Worm (Caenorhabditis elegans) whole organism, early embryonic: ENCODE results near the gene xol-1.

Experiments used
- B0310.2 ChIP-seq: sonication (generic microtip); optimal IDR thresholded peaks from 2 replicates; lab custom pipeline; 2016; ENCODE audit warnings: mild to moderate bottlenecking, missing genetic modification characterization, missing compliant biosample characterization
- F13C5.2 ChIP-seq: sonication (generic microtip); optimal IDR thresholded peaks from 2 replicates; lab custom pipeline; 2017; ENCODE audit warnings: mild to moderate bottlenecking, missing genetic modification characterization, inconsistent platforms, missing compliant biosample characterization
- aly-1 ChIP-seq: sonication (generic microtip); optimal IDR thresholded peaks from 2 replicates; lab custom pipeline; 2016; ENCODE audit warnings: missing genetic modification characterization, missing compliant biosample characterization
- ama-1 ChIP-seq: fragments of 150-350 bp; optimal IDR thresholded peaks from 2 replicates; lab custom pipeline; 2014
- ceh-13 ChIP-seq: fragments of 200-800 bp; sonication (Bioruptor generic); optimal IDR thresholded peaks from 2 replicates; lab custom pipeline; 2018; ENCODE audit warnings: mild to moderate bottlenecking, missing genetic modification characterization, missing compliant biosample characterization
- ceh-36 ChIP-seq: sonication (generic microtip); optimal IDR thresholded peaks from 2 replicates; lab custom pipeline; 2016; ENCODE audit warnings: missing genetic modification characterization, inconsistent platforms, missing compliant biosample characterization
- flt-1 ChIP-seq: fragments of 200-800 bp; sonication (Bioruptor generic); IDR thresholded peaks from 2 replicates; pipeline ENCODE4 v1.3.6; 2022; ENCODE audit warnings: missing genetic modification characterization, missing compliant biosample characterization
- hmg-4 ChIP-seq: fragments of 200-800 bp; sonication (Bioruptor generic); optimal IDR thresholded peaks from 2 replicates; lab custom pipeline; 2018; ENCODE audit warnings: mild to moderate bottlenecking, missing genetic modification characterization, missing compliant biosample characterization
- hnd-1 ChIP-seq: sonication (generic microtip); optimal IDR thresholded peaks from 2 replicates; lab custom pipeline; 2016; ENCODE audit warnings: missing genetic modification characterization, missing compliant biosample characterization
- pes-1 ChIP-seq: fragments of 200-800 bp; sonication (Bioruptor generic); IDR thresholded peaks from 2 replicates; pipeline ENCODE4 v1.3.6; 2022; ENCODE audit warnings: missing genetic modification reagents, missing genetic modification characterization, missing compliant biosample characterization
- scrt-1 ChIP-seq: fragments of 200-800 bp; sonication (Bioruptor generic); IDR thresholded peaks from 2 replicates; pipeline ENCODE4 v1.3.6; 2022; ENCODE audit warnings: missing genetic modification characterization, missing compliant biosample characterization
- sea-1 ChIP-seq: fragments of 200-800 bp; sonication (Bioruptor generic); conservative IDR thresholded peaks from 2 replicates; pipeline ENCODE4 v1.3.6; 2022; ENCODE audit warnings: missing genetic modification characterization, missing compliant biosample characterization
- tbx-11 ChIP-seq: fragments of 200-800 bp; sonication (Bioruptor generic); IDR thresholded peaks from 2 replicates; pipeline ENCODE4 v1.3.6; 2022; ENCODE audit warnings: missing genetic modification characterization, missing compliant biosample characterization
- tra-4 ChIP-seq: sonication (generic microtip); optimal IDR thresholded peaks from 2 replicates; lab custom pipeline; 2017; ENCODE audit warnings: missing genetic modification characterization, missing compliant biosample characterization

DNA sequence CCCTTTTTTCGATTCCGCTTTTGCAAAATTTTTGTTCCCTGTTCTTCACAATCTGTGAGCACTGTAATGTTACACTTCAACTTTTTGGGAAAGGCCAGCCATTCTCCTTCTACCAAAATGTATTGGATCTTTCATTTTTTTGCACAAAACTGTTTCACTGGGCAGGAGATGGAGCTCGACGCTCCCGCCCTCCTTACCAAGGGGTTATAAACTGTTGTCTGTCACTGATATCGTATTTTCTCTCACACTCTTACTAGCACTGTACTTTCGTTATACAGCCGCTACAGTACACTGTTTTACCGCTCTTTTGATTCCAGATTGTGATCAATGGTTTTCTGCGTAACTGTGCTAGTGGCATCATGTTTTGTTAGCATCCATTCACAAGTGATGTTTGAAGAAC, 36.6 kb downstream of the xol-1 start, which contains the start of gene C46F2.1:
- TF ChIP-seq ama-1 (lab: Kevin White, UChicago), result no peak
- no peak for TF ChIP-seq ceh-36 (tag; lab: Kevin White, UChicago)
- no peak for TF ChIP-seq F13C5.2 (tag; lab: Kevin White, UChicago)
- TF ChIP-seq flt-1, result no peak
- no peak for TF ChIP-seq tbx-11 (GFP tag; lab: Robert Waterston, UW)
- TF ChIP-seq ceh-13 (GFP tag; lab: Kevin White, UChicago), result no peak
- no peak for TF ChIP-seq aly-1
- no peak for TF ChIP-seq pes-1 (GFP tag; lab: Robert Waterston, UW)
- no peak for TF ChIP-seq hmg-4 (GFP tag; lab: Kevin White, UChicago)
- no peak for TF ChIP-seq hnd-1 (tag; lab: Kevin White, UChicago)
- TF ChIP-seq tra-4 (tag; lab: Kevin White, UChicago), result no peak
- no peak for TF ChIP-seq scrt-1 (GFP tag; lab: Robert Waterston, UW)
- TF ChIP-seq B0310.2 (tag; lab: Kevin White, UChicago), result no peak
- no peak for TF ChIP-seq sea-1 (GFP tag; lab: Robert Waterston, UW)
